Worm (Caenorhabditis elegans) whole organism, L4 larva: ENCODE data around the gene Y46E12A.2.

ENCODE experiments used
- arid-1 ChIP-seq: fragments of 200-800 bp; sonication (Bioruptor generic); conservative IDR thresholded peaks from 2 replicates; pipeline ENCODE4 v1.3.6; 2022; ENCODE audit warnings: missing genetic modification reagents, missing genetic modification characterization, missing compliant biosample characterization
- daf-12 ChIP-seq: fragments of 150-350 bp; optimal IDR thresholded peaks from 2 replicates; lab custom pipeline; 2014; ENCODE audit warnings: missing biosample characterization, missing genetic modification reagents, missing genetic modification characterization
- dmd-9 ChIP-seq: fragments of 200-800 bp; sonication (Bioruptor generic); IDR thresholded peaks from 2 replicates; pipeline ENCODE4 v1.3.6; 2022; ENCODE audit warnings: missing genetic modification reagents, missing genetic modification characterization, missing compliant biosample characterization
- egl-27 ChIP-seq: sonication (generic microtip); optimal IDR thresholded peaks from 3 replicates; lab custom pipeline; 2017; ENCODE audit warnings: missing biosample characterization, missing genetic modification reagents, missing genetic modification characterization
- mxl-3 ChIP-seq: fragments of 200-800 bp; sonication (Bioruptor generic); optimal IDR thresholded peaks from 2 replicates; lab custom pipeline; 2018; ENCODE audit warnings: mild to moderate bottlenecking, missing genetic modification characterization, missing compliant biosample characterization
- nhr-237 ChIP-seq: sonication (generic microtip); optimal IDR thresholded peaks from 2 replicates; lab custom pipeline; 2017; ENCODE audit warnings: missing biosample characterization, missing genetic modification characterization
- pha-4 ChIP-seq, 2 experiments: fragments of 150-350 bp in 1 of 2; fragments of 200-800 bp in 1 of 2; sonication (Bioruptor generic) in 1 of 2; IDR thresholded peaks in 1 of 2; optimal IDR thresholded peaks in 1 of 2; 2 replicates each; pipeline versions ENCODE4 v1.3.6 to Lab custom; 2014 to 2022; ENCODE audit warnings: missing genetic modification characterization in 2 of 2, missing genetic modification reagents in 2 of 2, missing biosample characterization in 1 of 2, missing compliant biosample characterization in 1 of 2
- snpc-4 ChIP-seq: fragments of 150-350 bp; optimal IDR thresholded peaks from 2 replicates; lab custom pipeline; 2014; ENCODE audit warnings: missing biosample characterization, missing genetic modification characterization
- unc-130 ChIP-seq: sonication (generic microtip); optimal IDR thresholded peaks from 2 replicates; lab custom pipeline; 2016; ENCODE audit warnings: missing genetic modification reagents, missing genetic modification characterization, missing compliant biosample characterization
- unc-62 ChIP-seq, 3 experiments: fragments of 150-350 bp in 1 of 3; sonication (generic microtip); optimal IDR thresholded peaks in 2 of 3; peaks in 1 of 3; 1 replicate in 1 of 3; 2 replicates in 2 of 3; lab custom pipeline; 2014 to 2017; ENCODE audit warnings: missing biosample characterization in 3 of 3, missing genetic modification characterization in 3 of 3, missing genetic modification reagents in 3 of 3, missing genotype in 1 of 3
- zag-1 ChIP-seq: fragments of 150-350 bp; optimal IDR thresholded peaks from 2 replicates; lab custom pipeline; 2014; ENCODE audit warnings: missing biosample characterization, missing genetic modification characterization
- zip-2 ChIP-seq: fragments of 150-350 bp; optimal IDR thresholded peaks from 2 replicates; lab custom pipeline; 2014; ENCODE audit warnings: missing biosample characterization, missing genetic modification characterization

- TF ChIP-seq daf-12 (tag; lab: Kevin White, UChicago) (no peak), snpc-4 (tag; lab: Kevin White, UChicago) (no peak), egl-27 (tag; lab: Kevin White, UChicago) (no peak), zag-1 (tag; lab: Kevin White, UChicago) (no peak), unc-130 (GFP tag; lab: Kevin White, UChicago) (no peak), pha-4 (GFP tag; IDR thresholded peaks at IDR 0.05; lab: Robert Waterston, UW) (peak; percentile 67; the same call in 1 of the 2 replicates), pha-4 (tag; optimal IDR thresholded peaks at IDR 0.05; lab: Kevin White, UChicago) (no peak), arid-1 (GFP tag; lab: Robert Waterston, UW) (no peak), unc-62 (GFP tag; optimal IDR thresholded peaks at IDR 0.05 in 1 of 2; lab: Kevin White, UChicago) (no peak), unc-62 (tag; optimal IDR thresholded peaks at IDR 0.05; lab: Kevin White, UChicago) (no peak), mxl-3 (GFP tag; lab: Kevin White, UChicago) (no peak), zip-2 (tag; lab: Kevin White, UChicago) (no peak), nhr-237 (no peak), dmd-9 (no peak)
These were observed 27.0 kb downstream of the Y46E12A.2 start for ce11 chrIII:1785776-1786175.
